Worm (Caenorhabditis elegans): ENCODE results near the gene B0244.4.

The B0244.4 gene

ce11 chrIII:5720266-5721019 lies 26.8 kb upstream of the B0244.4 start (continued):
- TF ChIP-seq fkh-6 (tag; optimal IDR thresholded peaks at IDR 0.05) (no peak), dmd-4 (tag; optimal IDR thresholded peaks at IDR 0.05; ENCODE audit: borderline replicate concordance) (no peak), syd-9 (tag; optimal IDR thresholded peaks at IDR 0.05) (no peak), nhr-232 (tag; optimal IDR thresholded peaks at IDR 0.05) (no peak), sox-2 (GFP tag; IDR thresholded peaks at IDR 0.05) (no peak), gmeb-2 (tag; optimal IDR thresholded peaks at IDR 0.05) (no peak), K02D7.2 (tag; optimal IDR thresholded peaks at IDR 0.05) (no peak), ceh-31 (tag; optimal IDR thresholded peaks at IDR 0.05) (peak; percentile 51), pha-2 (tag; optimal IDR thresholded peaks at IDR 0.05) (no peak), ceh-30 (tag; optimal IDR thresholded peaks at IDR 0.05) (no peak), ceh-48 (tag; optimal IDR thresholded peaks at IDR 0.05) (no peak), hlh-13 (GFP tag; optimal IDR thresholded peaks at IDR 0.05) (no peak), elt-2 (tag; optimal IDR thresholded peaks at IDR 0.05) (no peak), hlh-8 (tag; optimal IDR thresholded peaks at IDR 0.05) (no peak), hlh-6 (tag; optimal IDR thresholded peaks at IDR 0.05) (no peak), pqm-1 (tag; optimal IDR thresholded peaks at IDR 0.05) (no peak), ztf-16 (tag; optimal IDR thresholded peaks at IDR 0.05) (no peak), ceh-18 (tag; optimal IDR thresholded peaks at IDR 0.05) (no peak), ref-2 (tag; optimal IDR thresholded peaks at IDR 0.05) (peak; percentile 42), fkh-10 (GFP tag; optimal IDR thresholded peaks at IDR 0.05) (no peak), che-1 (tag; optimal IDR thresholded peaks at IDR 0.05) (no peak)

- no peak for TF ChIP-seq F13H6.1 (tag; optimal IDR thresholded peaks at IDR 0.05)
- TF ChIP-seq nfya-1 (tag; optimal IDR thresholded peaks at IDR 0.05), result peak; percentile 3
- peak; percentile 72 for TF ChIP-seq unc-55 (GFP tag; optimal IDR thresholded peaks at IDR 0.05)
These were observed 25.8 kb upstream of the B0244.4 start for ce11 chrIII:5721488-5721887.

- TF ChIP-seq C08G9.2 (tag; optimal IDR thresholded peaks at IDR 0.05) (peak; percentile 85), sdc-2 (tag; optimal IDR thresholded peaks at IDR 0.05) (peak; percentile 16), pat-9 (tag; optimal IDR thresholded peaks at IDR 0.05) (no peak), ceh-34 (tag; optimal IDR thresholded peaks at IDR 0.05) (no peak), ceh-14 (tag; optimal IDR thresholded peaks at IDR 0.05) (peak; percentile 23), tbx-2 (tag; optimal IDR thresholded peaks at IDR 0.05) (peak; percentile 8), hlh-8 (tag; optimal IDR thresholded peaks at IDR 0.05) (peak; percentile 4), elt-2 (tag; optimal IDR thresholded peaks at IDR 0.05) (peak; percentile 87), ceh-48 (tag; optimal IDR thresholded peaks at IDR 0.05) (peak; percentile 47), ceh-31 (tag; optimal IDR thresholded peaks at IDR 0.05) (peak; percentile 60), sox-2 (GFP tag; IDR thresholded peaks at IDR 0.05) (no peak), zip-5 (tag; optimal IDR thresholded peaks at IDR 0.05) (peak; percentile 1), pqm-1 (tag; optimal IDR thresholded peaks at IDR 0.05) (peak; percentile 61), ceh-6 (GFP tag; optimal IDR thresholded peaks at IDR 0.05) (no peak), ets-4 (tag; optimal IDR thresholded peaks at IDR 0.05) (peak; percentile 94), ref-2 (tag; optimal IDR thresholded peaks at IDR 0.05) (peak; percentile 72), pha-2 (tag; optimal IDR thresholded peaks at IDR 0.05) (peak; percentile 22), mec-3 (tag; optimal IDR thresholded peaks at IDR 0.05; ENCODE audit: borderline replicate concordance) (peak; percentile 48), ceh-19 (GFP tag; optimal IDR thresholded peaks at IDR 0.05) (no peak), unc-42 (tag; optimal IDR thresholded peaks at IDR 0.05) (peak; percentile 10)
These were observed 25.4 kb upstream of the B0244.4 start for ce11 chrIII:5721888-5722287.

- TF ChIP-seq hlh-6 (tag; optimal IDR thresholded peaks at IDR 0.05), result no peak
- no peak for TF ChIP-seq K02D7.2 (tag; optimal IDR thresholded peaks at IDR 0.05)
- TF ChIP-seq T23F11.4 (GFP tag; optimal IDR thresholded peaks at IDR 0.05), result no peak
These were observed 24.7 kb upstream of the B0244.4 start, which contains the start of gene wrm-1 for ce11 chrIII:5722550-5722949. TSS of gene wrm-1 (plus strand) at chrIII:5722850.

Data from whole organism, late embryonic.